Fruit fly (Drosophila melanogaster) whole organism, embryonic: ENCODE measurements around the gene CG12766.

Source experiments
- Bdp1 ChIP-seq: fragments of 200-800 bp; sonication (Bioruptor generic); optimal IDR thresholded peaks from 3 replicates; lab custom pipeline; 2016; ENCODE audit warnings: missing biosample characterization, missing genetic modification characterization
- CG10462 ChIP-seq: fragments of 200-800 bp; sonication (Bioruptor generic); optimal IDR thresholded peaks from 2 replicates; lab custom pipeline; 2016; ENCODE audit warnings: missing biosample characterization, missing genetic modification characterization
- CG10654 ChIP-seq: fragments of 200-800 bp; sonication (Bioruptor generic); optimal IDR thresholded peaks from 2 replicates; lab custom pipeline; 2016; ENCODE audit warnings: missing biosample characterization, missing genetic modification characterization
- CG12299 ChIP-seq: fragments of 200-800 bp; sonication (Bioruptor generic); optimal IDR thresholded peaks from 2 replicates; lab custom pipeline; 2018; ENCODE audit warnings: missing biosample characterization, mild to moderate bottlenecking, missing genetic modification characterization
- CG15073 ChIP-seq: fragments of 200-800 bp; sonication (Bioruptor generic); optimal IDR thresholded peaks from 2 replicates; lab custom pipeline; 2016; ENCODE audit warnings: missing biosample characterization, missing genetic modification characterization
- CG15514 ChIP-seq: fragments of 200-800 bp; sonication (Bioruptor generic); optimal IDR thresholded peaks from 3 replicates; lab custom pipeline; 2017; ENCODE audit warnings: missing biosample characterization, missing genetic modification characterization, mild to moderate bottlenecking, moderate library complexity, missing genetic modification reagents
- CG16813 ChIP-seq: fragments of 200-800 bp; sonication (Bioruptor generic); IDR thresholded peaks from 3 replicates; pipeline ENCODE4 v1.3.6; 2022; ENCODE audit warnings: missing biosample characterization, missing genetic modification characterization; ENCODE audit not compliant: partially characterized antibody
- CG17385 ChIP-seq: fragments of 200-800 bp; sonication (Bioruptor generic); optimal IDR thresholded peaks from 3 replicates; lab custom pipeline; 2018; ENCODE audit warnings: missing biosample characterization, mild to moderate bottlenecking, missing genetic modification characterization
- CG18011 ChIP-seq: fragments of 200-800 bp; sonication (Bioruptor generic); optimal IDR thresholded peaks from 2 replicates; lab custom pipeline; 2017; ENCODE audit warnings: missing biosample characterization, missing genetic modification characterization, mild to moderate bottlenecking, moderate library complexity, missing genotype
- CG2678 ChIP-seq: fragments of 200-800 bp; sonication (Bioruptor generic); optimal IDR thresholded peaks from 3 replicates; lab custom pipeline; 2019; ENCODE audit warnings: missing biosample characterization, mild to moderate bottlenecking, missing genetic modification characterization, moderate library complexity
- CG2875 ChIP-seq: fragments of 200-800 bp; sonication (Bioruptor generic); optimal IDR thresholded peaks from 2 replicates; lab custom pipeline; 2017; ENCODE audit warnings: missing biosample characterization, mild to moderate bottlenecking, missing genetic modification characterization, missing genetic modification reagents
- CG31365 ChIP-seq: fragments of 200-800 bp; sonication (Bioruptor generic); optimal IDR thresholded peaks from 2 replicates; lab custom pipeline; 2018; ENCODE audit warnings: missing biosample characterization, mild to moderate bottlenecking, missing genetic modification characterization
- CG32532 ChIP-seq: fragments of 200-800 bp; sonication (Bioruptor generic); IDR thresholded peaks from 2 replicates; pipeline ENCODE4 v1.3.6; 2022; ENCODE audit warnings: missing biosample characterization, missing genetic modification characterization
- CG32772 ChIP-seq: fragments of 200-800 bp; sonication (Bioruptor generic); IDR thresholded peaks from 2 replicates; pipeline ENCODE4 v1.3.6; 2022; ENCODE audit warnings: missing biosample characterization, missing genetic modification characterization
- CG8089 ChIP-seq: fragments of 200-800 bp; sonication (Bioruptor generic); optimal IDR thresholded peaks from 3 replicates; lab custom pipeline; 2016; ENCODE audit warnings: missing biosample characterization, missing genetic modification characterization
- CG9215 ChIP-seq: fragments of 200-800 bp; sonication (Bioruptor generic); IDR thresholded peaks from 2 replicates; pipeline ENCODE4 v1.3.6; 2022; ENCODE audit warnings: missing biosample characterization, missing genetic modification characterization
- CG9437 ChIP-seq: fragments of 200-800 bp; sonication (Bioruptor generic); optimal IDR thresholded peaks from 2 replicates; lab custom pipeline; 2018; ENCODE audit warnings: missing biosample characterization, mild to moderate bottlenecking, missing genetic modification characterization
- CG9817 ChIP-seq: fragments of 200-800 bp; sonication (Bioruptor generic); optimal IDR thresholded peaks from 2 replicates; lab custom pipeline; 2018; ENCODE audit warnings: missing biosample characterization, mild to moderate bottlenecking, missing genetic modification characterization, moderate library complexity
- Chrac-16 ChIP-seq: fragments of 200-800 bp; sonication (Bioruptor generic); optimal IDR thresholded peaks from 3 replicates; lab custom pipeline; 2016; ENCODE audit warnings: missing biosample characterization, missing genetic modification characterization
- CoRest ChIP-seq: fragments of 200-800 bp; sonication (Bioruptor generic); optimal IDR thresholded peaks from 3 replicates; lab custom pipeline; 2018; ENCODE audit warnings: missing biosample characterization, mild to moderate bottlenecking, missing genetic modification characterization, moderate library complexity
- Dek ChIP-seq: fragments of 200-800 bp; sonication (Bioruptor generic); optimal IDR thresholded peaks from 3 replicates; lab custom pipeline; 2019; ENCODE audit warnings: missing biosample characterization, mild to moderate bottlenecking, missing genetic modification characterization, moderate library complexity
- Hey ChIP-seq: fragments of 200-800 bp; sonication (Bioruptor generic); optimal IDR thresholded peaks from 3 replicates; lab custom pipeline; 2018; ENCODE audit warnings: missing biosample characterization, mild to moderate bottlenecking, missing genetic modification characterization
- Hsf ChIP-seq: fragments of 200-800 bp; sonication (Bioruptor generic); optimal IDR thresholded peaks from 3 replicates; lab custom pipeline; 2016; ENCODE audit warnings: missing biosample characterization, missing genetic modification characterization
- NFAT ChIP-seq: fragments of 200-800 bp; sonication (Bioruptor generic); IDR thresholded peaks from 2 replicates; pipeline ENCODE4 v1.3.6; 2022; ENCODE audit warnings: missing biosample characterization, missing genetic modification characterization
- Oli ChIP-seq: fragments of 200-800 bp; sonication (Bioruptor generic); optimal IDR thresholded peaks from 2 replicates; lab custom pipeline; 2018; ENCODE audit warnings: missing biosample characterization, mild to moderate bottlenecking, missing genetic modification characterization, moderate library complexity
- Sox100B ChIP-seq: fragments of 200-800 bp; sonication (Bioruptor generic); optimal IDR thresholded peaks from 3 replicates; lab custom pipeline; 2018; ENCODE audit warnings: missing biosample characterization, mild to moderate bottlenecking, missing genetic modification characterization
- bcd ChIP-seq: fragments of 200-800 bp; sonication (Bioruptor generic); optimal IDR thresholded peaks from 2 replicates; lab custom pipeline; 2017; ENCODE audit warnings: missing biosample characterization, mild to moderate bottlenecking, missing genetic modification characterization
- caup ChIP-seq: fragments of 200-800 bp; sonication (Bioruptor generic); optimal IDR thresholded peaks from 3 replicates; lab custom pipeline; 2017; ENCODE audit warnings: missing biosample characterization, mild to moderate bottlenecking, missing genetic modification characterization, moderate library complexity; ENCODE audit not compliant: severe bottlenecking
- gsb ChIP-seq: fragments of 200-800 bp; sonication (Bioruptor generic); IDR thresholded peaks from 2 replicates; pipeline ENCODE4 v1.3.6; 2022; ENCODE audit warnings: missing biosample characterization, missing genetic modification characterization
- ind ChIP-seq: fragments of 200-800 bp; sonication (Bioruptor generic); optimal IDR thresholded peaks from 3 replicates; lab custom pipeline; 2016; ENCODE audit warnings: missing biosample characterization, missing genetic modification characterization
- ken ChIP-seq: fragments of 200-800 bp; sonication (Bioruptor generic); IDR thresholded peaks from 3 replicates; pipeline ENCODE4 v1.3.6; 2022; ENCODE audit warnings: missing biosample characterization, missing genetic modification characterization
- kni ChIP-seq: fragments of 200-800 bp; sonication (Bioruptor generic); optimal IDR thresholded peaks from 3 replicates; lab custom pipeline; 2017; ENCODE audit warnings: mild to moderate bottlenecking, missing biosample characterization, missing genetic modification reagents, missing genetic modification characterization
- lab ChIP-seq: fragments of 200-800 bp; sonication (Bioruptor generic); optimal IDR thresholded peaks from 3 replicates; lab custom pipeline; 2017; ENCODE audit warnings: missing biosample characterization, missing genetic modification characterization, mild to moderate bottlenecking, moderate library complexity, missing genetic modification reagents
- lmd ChIP-seq: fragments of 200-800 bp; sonication (Bioruptor generic); IDR thresholded peaks from 2 replicates; pipeline ENCODE4 v1.3.6; 2022; ENCODE audit warnings: missing biosample characterization, missing genetic modification characterization
- mld ChIP-seq: fragments of 200-800 bp; sonication (Bioruptor generic); IDR thresholded peaks from 3 replicates; pipeline ENCODE4 v1.3.6; 2022; ENCODE audit warnings: missing biosample characterization, missing genetic modification characterization; ENCODE audit not compliant: partially characterized antibody
- nmo ChIP-seq: fragments of 200-800 bp; sonication (Bioruptor generic); optimal IDR thresholded peaks from 2 replicates; lab custom pipeline; 2018; ENCODE audit warnings: missing biosample characterization, mild to moderate bottlenecking, missing genetic modification characterization, moderate library complexity
- odd ChIP-seq: fragments of 200-800 bp; sonication (Bioruptor generic); optimal IDR thresholded peaks from 2 replicates; lab custom pipeline; 2017; ENCODE audit warnings: missing biosample characterization, mild to moderate bottlenecking, missing genetic modification characterization
- onecut ChIP-seq: fragments of 200-800 bp; sonication (Bioruptor generic); IDR thresholded peaks from 2 replicates; pipeline ENCODE4 v1.3.6; 2022; ENCODE audit warnings: missing biosample characterization, missing genetic modification characterization
- pros ChIP-seq: fragments of 200-800 bp; sonication (Bioruptor generic); optimal IDR thresholded peaks from 3 replicates; lab custom pipeline; 2019; ENCODE audit warnings: missing biosample characterization, mild to moderate bottlenecking, missing genetic modification characterization, moderate library complexity
- psq ChIP-seq: fragments of 200-800 bp; sonication (Bioruptor generic); optimal IDR thresholded peaks from 2 replicates; lab custom pipeline; 2017; ENCODE audit warnings: missing biosample characterization, missing genetic modification characterization
- sd ChIP-seq: fragments of 200-800 bp; sonication (Bioruptor generic); optimal IDR thresholded peaks from 3 replicates; lab custom pipeline; 2018; ENCODE audit warnings: missing biosample characterization, mild to moderate bottlenecking, missing genetic modification characterization, moderate library complexity
- sob ChIP-seq: fragments of 200-800 bp; sonication (Bioruptor generic); IDR thresholded peaks from 2 replicates; pipeline ENCODE4 v1.3.6; 2022; ENCODE audit warnings: missing biosample characterization, missing genetic modification characterization
- sqz ChIP-seq: fragments of 200-800 bp; sonication (Bioruptor generic); optimal IDR thresholded peaks from 3 replicates; lab custom pipeline; 2018; ENCODE audit warnings: missing biosample characterization, mild to moderate bottlenecking, missing genetic modification characterization
- ssp ChIP-seq: fragments of 200-800 bp; sonication (Bioruptor generic); IDR thresholded peaks from 2 replicates; pipeline ENCODE4 v1.3.6; 2022; ENCODE audit warnings: missing biosample characterization, missing genetic modification characterization
- sug ChIP-seq: fragments of 200-800 bp; optimal IDR thresholded peaks from 2 replicates; lab custom pipeline; 2019; ENCODE audit warnings: missing biosample characterization, mild to moderate bottlenecking, missing genetic modification characterization, moderate library complexity
- tap ChIP-seq: fragments of 200-800 bp; optimal IDR thresholded peaks from 3 replicates; lab custom pipeline; 2019; ENCODE audit warnings: missing biosample characterization, mild to moderate bottlenecking, missing genetic modification characterization, moderate library complexity
- tin ChIP-seq: fragments of 200-800 bp; sonication (Bioruptor generic); optimal IDR thresholded peaks from 3 replicates; lab custom pipeline; 2016; ENCODE audit warnings: missing biosample characterization, missing genetic modification characterization
- usp ChIP-seq: fragments of >200 bp; optimal IDR thresholded peaks from 2 replicates; lab custom pipeline; 2017; ENCODE audit warnings: missing biosample characterization, missing genetic modification characterization
- vvl ChIP-seq: fragments of 200-800 bp; sonication (Bioruptor generic); IDR thresholded peaks from 2 replicates; pipeline ENCODE4 v1.3.6; 2022; ENCODE audit warnings: missing biosample characterization, missing genetic modification characterization

Gene CG12766

dm6 chr3L:3970372-3971031 lies 30.6 kb upstream of the CG12766 start (continued):
- TF ChIP-seq CG15073 (GFP tag; lab: Kevin White, UChicago) (no peak), CG18011 (GFP tag; lab: Kevin White, UChicago) (no peak), tap (peak; percentile 28), CG10654 (no peak), Chrac-16 (GFP tag; lab: Kevin White, UChicago) (peak; percentile 15), Hsf (GFP tag; lab: Kevin White, UChicago) (peak; percentile 24), usp (GFP tag; lab: Kevin White, UChicago) (no peak), onecut (no peak), Dek (tag; lab: Kevin White, UChicago) (peak; percentile 14), pros (GFP tag; lab: Kevin White, UChicago) (peak; percentile 56), ind (GFP tag; lab: Kevin White, UChicago) (no peak), sd (peak; percentile 10), CG32772 (GFP tag; lab: Robert Waterston, UW) (0 out of 2 replicates have a peak, but pooled peaks have one; percentile 8), CG15514 (peak; percentile 23), bcd (peak; percentile 39), mld (GFP tag; lab: Robert Waterston, UW) (no peak), CG9437 (GFP tag; lab: Kevin White, UChicago) (peak; percentile 15), lab (peak; percentile 77), odd (GFP tag; lab: Kevin White, UChicago) (no peak), CG2875 (no peak), sug (tag; lab: Kevin White, UChicago) (peak; percentile 11), Oli (tag; lab: Kevin White, UChicago) (peak; percentile 50), NFAT (GFP tag; lab: Robert Waterston, UW) (no peak), Bdp1 (no peak), CG8089 (no peak), CoRest (tag; lab: Kevin White, UChicago) (peak; percentile 57), nmo (GFP tag; lab: Kevin White, UChicago) (peak; percentile 41), CG17385 (peak; percentile 47), CG10462 (GFP tag; lab: Kevin White, UChicago) (no peak), sqz (peak; percentile 66), Hey (no peak), caup (peak; percentile 9), CG16813 (GFP tag; lab: Robert Waterston, UW) (no peak), kni (GFP tag; lab: Kevin White, UChicago) (no peak), tin (peak; percentile 26), CG9817 (tag; lab: Kevin White, UChicago) (no peak), Sox100B (GFP tag; lab: Kevin White, UChicago) (peak; percentile 23), sob (GFP tag; lab: Robert Waterston, UW) (peak; percentile 35; the same call in 1 of the 2 replicates), CG31365 (tag; lab: Kevin White, UChicago) (no peak), ssp (no peak), psq (no peak), CG12299 (tag; lab: Kevin White, UChicago) (no peak), CG32532 (GFP tag; lab: Robert Waterston, UW) (peak; percentile 39; the same call in 1 of the 2 replicates), gsb (GFP tag; lab: Robert Waterston, UW) (no peak), lmd (GFP tag; lab: Robert Waterston, UW) (peak; percentile 44; the same call in 1 of the 2 replicates), CG2678 (peak; percentile 68), ken (no peak), CG9215 (no peak; the same call in 1 of the 2 replicates), vvl (0 out of 2 replicates have a peak, but pooled peaks have one; percentile 46)
